Worm (Caenorhabditis elegans) whole organism, mixed stage, embryonic: ENCODE data around the gene ketn-1.

Experiments
- pha-4 ChIP-seq: fragments of 150-350 bp; optimal IDR thresholded peaks from 2 replicates; lab custom pipeline; 2018; ENCODE audit warnings: missing biosample characterization, missing genetic modification reagents, missing genetic modification characterization
- sem-2 ChIP-seq: fragments of 200-800 bp; sonication (Bioruptor generic); optimal IDR thresholded peaks from 2 replicates; lab custom pipeline; 2018; ENCODE audit warnings: mild to moderate bottlenecking, missing genetic modification characterization, missing compliant biosample characterization
- unc-62 ChIP-seq: fragments of 150-350 bp; optimal IDR thresholded peaks from 2 replicates; lab custom pipeline; 2014; ENCODE audit warnings: missing biosample characterization, missing genetic modification reagents, missing genetic modification characterization

ce11 chrV:2818117-2818516, 10.5 kb upstream of the ketn-1 start, which contains the start of gene srt-34:
- TF ChIP-seq sem-2 (GFP tag; lab: Kevin White, UChicago) = no peak
- no peak for TF ChIP-seq pha-4
- TF ChIP-seq unc-62 = no peak
